Fruit fly (Drosophila melanogaster): Measurements from ENCODE around the gene CG5126.

CG5126 gene

DNA sequence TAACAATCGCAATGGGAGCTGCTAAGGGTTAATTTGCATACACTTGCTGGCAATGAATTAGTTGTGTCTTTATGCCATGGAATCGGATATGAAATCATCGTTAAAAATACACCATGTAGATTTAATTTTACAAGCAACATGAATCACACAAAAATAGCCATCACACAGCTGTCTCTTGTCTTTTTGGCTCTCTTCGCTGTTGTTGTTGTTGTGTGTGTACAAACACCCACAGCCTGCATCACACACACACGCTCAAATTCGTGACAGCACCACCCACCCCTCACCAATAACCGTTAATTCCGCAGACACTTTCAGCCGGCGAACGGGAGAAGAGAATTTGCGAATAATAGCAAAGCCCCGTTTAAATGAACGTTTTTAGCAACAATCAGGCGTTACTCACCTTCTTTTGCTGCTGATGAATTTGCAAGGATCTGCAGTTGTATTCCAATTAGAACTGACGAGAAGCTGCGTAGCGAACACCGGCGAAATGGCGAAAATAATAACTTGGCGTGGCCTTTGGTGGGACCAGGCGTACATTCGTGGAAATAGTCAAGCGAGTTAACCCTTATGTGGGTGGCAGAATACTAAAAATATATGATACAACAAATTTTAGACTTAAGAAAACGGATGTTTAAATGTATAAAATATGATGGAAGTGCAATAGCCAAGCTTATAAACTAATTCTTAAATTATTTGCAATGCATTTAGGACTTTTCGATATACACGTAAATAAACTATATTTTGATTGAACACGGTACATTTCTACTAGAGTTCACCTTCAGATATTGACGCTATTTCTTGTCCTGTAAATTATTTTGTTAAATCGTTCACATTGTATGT, 25.9 kb downstream of the CG5126 start, which contains the start of gene capt (continued):
- TF ChIP-seq CG9215 (GFP tag; IDR thresholded peaks at IDR 0.05) (peak; percentile 56), Stat92E (GFP tag; optimal IDR thresholded peaks at IDR 0.05) (no peak), CG42726 (GFP tag; IDR thresholded peaks at IDR 0.05; ENCODE audit: partially characterized antibody) (peak; percentile 52; the same call in 1 of the 2 replicates), CG7786 (GFP tag; optimal IDR thresholded peaks at IDR 0.05) (peak; percentile 26), Chrac-16 (GFP tag; optimal IDR thresholded peaks at IDR 0.05) (peak; percentile 39), dm (GFP tag; optimal IDR thresholded peaks at IDR 0.05) (peak; percentile 16), lilli (GFP tag; optimal IDR thresholded peaks at IDR 0.05) (peak; percentile 53), sug (tag; optimal IDR thresholded peaks at IDR 0.05) (peak; percentile 38), slp2 (GFP tag; optimal IDR thresholded peaks at IDR 0.05) (peak; percentile 18), Dll (GFP tag; IDR thresholded peaks at IDR 0.05; ENCODE audit: partially characterized antibody) (no peak), CG9437 (GFP tag; optimal IDR thresholded peaks at IDR 0.05) (peak; percentile 44), CG13424 (tag; optimal IDR thresholded peaks at IDR 0.05) (peak; percentile 45), CG4282 (GFP tag; optimal IDR thresholded peaks at IDR 0.05) (no peak), fu2 (GFP tag; optimal IDR thresholded peaks at IDR 0.05) (peak; percentile 10), CG2120 (GFP tag; optimal IDR thresholded peaks at IDR 0.05) (peak; percentile 74), Dek (tag; optimal IDR thresholded peaks at IDR 0.05) (peak; percentile 26), CG2116 (GFP tag; optimal IDR thresholded peaks at IDR 0.05) (peak; percentile 6), CG4360 (GFP tag; IDR thresholded peaks at IDR 0.05) (peak; percentile 88), CG1602 (GFP tag; optimal IDR thresholded peaks at IDR 0.05) (peak; percentile 22), kah (GFP tag; optimal IDR thresholded peaks at IDR 0.05) (peak; percentile 94), dmrt99B (tag; optimal IDR thresholded peaks at IDR 0.05) (no peak), bcd (GFP tag; optimal IDR thresholded peaks at IDR 0.05) (peak; percentile 26), Bgb (GFP tag; IDR thresholded peaks at IDR 0.05; ENCODE audit: partially characterized antibody) (peak; percentile 42; the same call in 1 of the 2 replicates), dpn (GFP tag; optimal IDR thresholded peaks at IDR 0.05) (peak; percentile 24 to 28), zfh1 (GFP tag; IDR thresholded peaks at IDR 0.05) (0 out of 3 replicates have a peak, but pooled peaks have one; percentile 30), salm (tag; optimal IDR thresholded peaks at IDR 0.05) (no peak), gfzf (GFP tag; optimal IDR thresholded peaks at IDR 0.05) (peak; percentile 75), Xrp1 (GFP tag; IDR thresholded peaks at IDR 0.05) (peak; percentile 18; the same call in 1 of the 2 replicates), BEAF-32 (GFP tag; optimal IDR thresholded peaks at IDR 0.05) (peak; percentile 24), pan (optimal IDR thresholded peaks at IDR 0.05) (no peak), pan (GFP tag; optimal IDR thresholded peaks at IDR 0.05 in 1 of 2, IDR thresholded peaks at IDR 0.05 in 1 of 2) (peak in 1 of 2 experiments; percentile 42), Rfx (GFP tag; IDR thresholded peaks at IDR 0.05) (peak; percentile 72), CG8359 (GFP tag; optimal IDR thresholded peaks at IDR 0.05; ENCODE audit: borderline replicate concordance) (no peak), CG14710 (tag; optimal IDR thresholded peaks at IDR 0.05) (peak; percentile 38), chn (GFP tag; optimal IDR thresholded peaks at IDR 0.05) (peak; percentile 14), CG8290 (GFP tag; optimal IDR thresholded peaks at IDR 0.05) (no peak), CG8290 (tag; optimal IDR thresholded peaks at IDR 0.05) (no peak), fd96Cb (tag; optimal IDR thresholded peaks at IDR 0.05) (peak; percentile 11), row (GFP tag; IDR thresholded peaks at IDR 0.05) (peak; percentile 94), CG18764 (GFP tag; optimal IDR thresholded peaks at IDR 0.05) (no peak), CG11456 (GFP tag; IDR thresholded peaks at IDR 0.05) (peak; percentile 62; the same call in 1 of the 3 replicates), CG11696 (GFP tag; IDR thresholded peaks at IDR 0.05) (no peak), sob (GFP tag; IDR thresholded peaks at IDR 0.05) (peak; percentile 8; the same call in 1 of the 2 replicates), chinmo (GFP tag; IDR thresholded peaks at IDR 0.05; ENCODE audit: partially characterized antibody) (peak; percentile 82; the same call in 1 of the 4 replicates), zen (tag; optimal IDR thresholded peaks at IDR 0.05) (peak; percentile 17), sna (GFP tag; IDR thresholded peaks at IDR 0.05; ENCODE audit: partially characterized antibody) (no peak), CG15011 (GFP tag; optimal IDR thresholded peaks at IDR 0.05) (no peak), CG10959 (GFP tag; IDR thresholded peaks at IDR 0.05) (peak; percentile 89)

Measured in whole organism, embryonic.